Fruit fly (Drosophila melanogaster) whole organism, embryonic: ENCODE measurements around the gene bor.

Source experiments
- Atf3 ChIP-seq: fragments of 200-800 bp; sonication (Bioruptor generic); optimal IDR thresholded peaks from 3 replicates; lab custom pipeline; 2016; ENCODE audit warnings: missing biosample characterization, missing genetic modification characterization
- B-H2 ChIP-seq: fragments of 200-800 bp; sonication (Bioruptor generic); optimal IDR thresholded peaks from 2 replicates; lab custom pipeline; 2018; ENCODE audit warnings: missing biosample characterization, mild to moderate bottlenecking, missing genetic modification characterization
- CG10274 ChIP-seq: fragments of 200-800 bp; sonication (Bioruptor generic); optimal IDR thresholded peaks from 3 replicates; lab custom pipeline; 2017; ENCODE audit warnings: missing biosample characterization, mild to moderate bottlenecking, missing genetic modification characterization
- CG10366 ChIP-seq: fragments of 200-800 bp; sonication (Bioruptor generic); IDR thresholded peaks from 2 replicates; pipeline ENCODE4 v1.3.6; 2022; ENCODE audit warnings: missing biosample characterization, missing genetic modification characterization
- CG10979 ChIP-seq: fragments of 200-800 bp; sonication (Bioruptor generic); optimal IDR thresholded peaks from 2 replicates; lab custom pipeline; 2018; ENCODE audit warnings: missing biosample characterization, mild to moderate bottlenecking, missing genetic modification characterization, moderate library complexity
- CG11247 ChIP-seq: fragments of 200-800 bp; sonication (Bioruptor generic); IDR thresholded peaks from 2 replicates; pipeline ENCODE4 v1.3.6; 2022; ENCODE audit warnings: missing biosample characterization, missing genetic modification characterization
- CG12071 ChIP-seq: fragments of 200-800 bp; sonication (Bioruptor generic); optimal IDR thresholded peaks from 3 replicates; lab custom pipeline; 2018; ENCODE audit warnings: missing biosample characterization, mild to moderate bottlenecking, missing genetic modification characterization
- CG12391 ChIP-seq: fragments of 200-800 bp; sonication (Bioruptor generic); optimal IDR thresholded peaks from 3 replicates; lab custom pipeline; 2018; ENCODE audit warnings: missing biosample characterization, mild to moderate bottlenecking, missing genetic modification characterization, moderate library complexity
- CG13123 ChIP-seq: fragments of 200-800 bp; sonication (Bioruptor generic); optimal IDR thresholded peaks from 2 replicates; lab custom pipeline; 2016; ENCODE audit warnings: missing biosample characterization, missing genetic modification characterization
- CG13296 ChIP-seq: fragments of 200-800 bp; sonication (Bioruptor generic); optimal IDR thresholded peaks from 3 replicates; lab custom pipeline; 2018; ENCODE audit warnings: missing biosample characterization, mild to moderate bottlenecking, missing genetic modification characterization
- CG14441 ChIP-seq: fragments of 200-800 bp; sonication (Bioruptor generic); IDR thresholded peaks from 2 replicates; pipeline ENCODE4 v1.3.6; 2022; ENCODE audit warnings: missing biosample characterization, missing genetic modification characterization
- CG15269 ChIP-seq: fragments of 200-800 bp; sonication (Bioruptor generic); optimal IDR thresholded peaks from 2 replicates; lab custom pipeline; 2018; ENCODE audit warnings: missing biosample characterization, mild to moderate bottlenecking, missing genetic modification characterization, moderate library complexity
- CG16815 ChIP-seq: fragments of 200-800 bp; sonication (Bioruptor generic); optimal IDR thresholded peaks from 3 replicates; lab custom pipeline; 2017; ENCODE audit warnings: missing biosample characterization, mild to moderate bottlenecking, missing genetic modification characterization
- CG17802 ChIP-seq: fragments of 200-800 bp; sonication (Bioruptor generic); optimal IDR thresholded peaks from 2 replicates; lab custom pipeline; 2018; ENCODE audit warnings: missing biosample characterization, mild to moderate bottlenecking, missing genetic modification characterization, moderate library complexity
- CG2120 ChIP-seq: fragments of 200-800 bp; sonication (Bioruptor generic); optimal IDR thresholded peaks from 3 replicates; lab custom pipeline; 2016; ENCODE audit warnings: missing biosample characterization, missing genetic modification characterization
- CG31441 ChIP-seq: fragments of 200-800 bp; sonication (Bioruptor generic); IDR thresholded peaks from 2 replicates; pipeline ENCODE4 v1.3.6; 2022; ENCODE audit warnings: missing biosample characterization, missing genetic modification characterization
- CG3847 ChIP-seq: fragments of 200-800 bp; sonication (Bioruptor generic); IDR thresholded peaks from 2 replicates; pipeline ENCODE4 v1.3.6; 2022; ENCODE audit warnings: missing biosample characterization, missing genetic modification characterization
- CG4617 ChIP-seq: fragments of 200-800 bp; sonication (Bioruptor generic); optimal IDR thresholded peaks from 3 replicates; lab custom pipeline; 2016; ENCODE audit warnings: missing biosample characterization, missing genetic modification characterization, borderline replicate concordance
- CG4854 ChIP-seq: fragments of 200-800 bp; sonication (Bioruptor generic); optimal IDR thresholded peaks from 2 replicates; lab custom pipeline; 2016; ENCODE audit warnings: missing biosample characterization, missing genetic modification characterization, inconsistent platforms
- CG7745 ChIP-seq: fragments of 200-800 bp; sonication (Bioruptor generic); optimal IDR thresholded peaks from 2 replicates; lab custom pipeline; 2018; ENCODE audit warnings: missing biosample characterization, mild to moderate bottlenecking, missing genetic modification characterization, moderate library complexity
- CG7987 ChIP-seq: fragments of 200-800 bp; sonication (Bioruptor generic); optimal IDR thresholded peaks from 2 replicates; lab custom pipeline; 2018; ENCODE audit warnings: missing biosample characterization, mild to moderate bottlenecking, missing genetic modification characterization, moderate library complexity
- CG8359 ChIP-seq: fragments of 200-800 bp; sonication (Bioruptor generic); optimal IDR thresholded peaks from 2 replicates; lab custom pipeline; 2017; ENCODE audit warnings: missing biosample characterization, mild to moderate bottlenecking, missing genetic modification characterization, borderline replicate concordance
- Chrac-16 ChIP-seq: fragments of 200-800 bp; sonication (Bioruptor generic); optimal IDR thresholded peaks from 3 replicates; lab custom pipeline; 2016; ENCODE audit warnings: missing biosample characterization, missing genetic modification characterization
- Dp ChIP-seq: fragments of 200-800 bp; sonication (Bioruptor generic); optimal IDR thresholded peaks from 2 replicates; lab custom pipeline; 2018; ENCODE audit warnings: missing biosample characterization, mild to moderate bottlenecking, missing genetic modification characterization, moderate library complexity
- Elba2 ChIP-seq: fragments of 200-800 bp; sonication (Bioruptor generic); optimal IDR thresholded peaks from 3 replicates; lab custom pipeline; 2016; ENCODE audit warnings: missing biosample characterization, missing genetic modification characterization
- Fer1 ChIP-seq: fragments of 200-800 bp; sonication (Bioruptor generic); optimal IDR thresholded peaks from 2 replicates; lab custom pipeline; 2017; ENCODE audit warnings: missing biosample characterization, mild to moderate bottlenecking, missing genetic modification characterization
- Hey ChIP-seq: fragments of 200-800 bp; sonication (Bioruptor generic); optimal IDR thresholded peaks from 3 replicates; lab custom pipeline; 2018; ENCODE audit warnings: missing biosample characterization, mild to moderate bottlenecking, missing genetic modification characterization
- Hr3 ChIP-seq: fragments of 200-800 bp; sonication (Bioruptor generic); optimal IDR thresholded peaks from 3 replicates; lab custom pipeline; 2016; ENCODE audit warnings: missing biosample characterization, missing genetic modification characterization
- Med ChIP-seq: fragments of 200-800 bp; sonication (Bioruptor generic); peaks from one replicate; lab custom pipeline; 2016; ENCODE audit warnings: missing biosample characterization, missing genetic modification characterization, mild to moderate bottlenecking, inconsistent platforms, moderate library complexity
- Meics ChIP-seq: fragments of 200-800 bp; sonication (Bioruptor generic); optimal IDR thresholded peaks from 2 replicates; lab custom pipeline; 2017; ENCODE audit warnings: missing biosample characterization, mild to moderate bottlenecking, missing genetic modification characterization
- NC2β ChIP-seq: fragments of 200-800 bp; sonication (Bioruptor generic); optimal IDR thresholded peaks from 2 replicates; lab custom pipeline; 2016; ENCODE audit warnings: missing biosample characterization, missing genetic modification characterization
- NFAT ChIP-seq: fragments of 200-800 bp; sonication (Bioruptor generic); IDR thresholded peaks from 2 replicates; pipeline ENCODE4 v1.3.6; 2022; ENCODE audit warnings: missing biosample characterization, missing genetic modification characterization
- Sox100B ChIP-seq: fragments of 200-800 bp; sonication (Bioruptor generic); optimal IDR thresholded peaks from 3 replicates; lab custom pipeline; 2018; ENCODE audit warnings: missing biosample characterization, mild to moderate bottlenecking, missing genetic modification characterization
- Tbp ChIP-seq: fragments of >200 bp; optimal IDR thresholded peaks from 2 replicates; lab custom pipeline; 2018; ENCODE audit warnings: missing biosample characterization, missing genetic modification characterization
- al ChIP-seq: fragments of 200-800 bp; sonication (Bioruptor generic); IDR thresholded peaks from 2 replicates; pipeline ENCODE4 v1.3.6; 2022; ENCODE audit warnings: missing biosample characterization, missing genetic modification characterization
- br ChIP-seq: fragments of >200 bp; optimal IDR thresholded peaks from 2 replicates; lab custom pipeline; 2017
- chm ChIP-seq: fragments of 200-800 bp; sonication (Bioruptor generic); IDR thresholded peaks from 2 replicates; pipeline ENCODE4 v1.3.6; 2022; ENCODE audit warnings: missing biosample characterization, missing genetic modification characterization
- dmrt99B ChIP-seq: fragments of 200-800 bp; sonication (Bioruptor generic); optimal IDR thresholded peaks from 2 replicates; lab custom pipeline; 2018; ENCODE audit warnings: missing biosample characterization, mild to moderate bottlenecking, missing genetic modification characterization, moderate library complexity
- kay ChIP-seq: fragments of 200-800 bp; sonication (Bioruptor generic); optimal IDR thresholded peaks from 2 replicates; lab custom pipeline; 2016; ENCODE audit warnings: missing biosample characterization, missing genetic modification characterization
- luna ChIP-seq: fragments of 200-800 bp; sonication (Bioruptor generic); optimal IDR thresholded peaks from 2 replicates; lab custom pipeline; 2016; ENCODE audit warnings: missing biosample characterization, missing genetic modification characterization
- oc ChIP-seq: fragments of 200-800 bp; sonication (Bioruptor generic); optimal IDR thresholded peaks from 2 replicates; lab custom pipeline; 2018; ENCODE audit warnings: missing biosample characterization, mild to moderate bottlenecking, missing genetic modification characterization, moderate library complexity
- rib ChIP-seq: fragments of 200-800 bp; sonication (Bioruptor generic); IDR thresholded peaks from 2 replicates; pipeline ENCODE4 v1.3.6; 2022; ENCODE audit warnings: missing biosample characterization, missing genetic modification characterization
- salm ChIP-seq: fragments of 200-800 bp; sonication (Bioruptor generic); optimal IDR thresholded peaks from 2 replicates; lab custom pipeline; 2018; ENCODE audit warnings: missing biosample characterization, mild to moderate bottlenecking, missing genetic modification characterization
- shn ChIP-seq: fragments of 200-800 bp; sonication (Bioruptor generic); optimal IDR thresholded peaks from 3 replicates; lab custom pipeline; 2016; ENCODE audit warnings: missing biosample characterization, missing genetic modification characterization
- trem ChIP-seq: fragments of 200-800 bp; optimal IDR thresholded peaks from 3 replicates; lab custom pipeline; 2019; ENCODE audit warnings: missing biosample characterization, mild to moderate bottlenecking, missing genetic modification characterization, moderate library complexity

bor gene

DNA sequence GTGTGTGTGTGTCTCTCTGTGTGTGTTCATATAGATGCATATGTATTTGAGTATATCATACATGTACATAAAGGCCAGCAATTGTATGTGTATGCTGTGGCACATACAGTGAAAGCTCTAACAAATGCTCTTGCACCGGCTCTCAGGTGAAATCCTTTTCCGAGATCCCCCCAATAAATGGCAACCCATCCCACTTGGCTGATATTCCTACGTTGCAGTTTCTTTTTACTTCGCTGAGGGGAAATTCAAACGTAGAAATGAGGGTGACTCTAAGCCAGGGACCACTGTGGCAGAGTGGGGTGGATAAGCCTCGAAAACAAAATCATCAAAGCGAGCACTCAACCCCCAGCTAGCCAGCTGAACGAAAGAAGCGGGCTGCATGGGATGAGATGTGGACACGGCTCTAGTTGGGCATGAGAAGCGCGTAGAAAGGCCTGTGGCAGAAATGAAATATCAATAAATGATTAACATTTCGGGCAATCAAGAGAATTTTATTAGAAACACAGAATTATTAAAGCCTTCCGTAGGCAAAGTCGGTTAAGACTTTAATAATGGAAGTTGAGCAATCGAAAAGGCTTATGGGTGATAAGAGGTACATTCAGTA, 41.5 kb downstream of the bor start (continued):
- TF ChIP-seq CG12071 (GFP tag; lab: Kevin White, UChicago) (peak; percentile 100), luna (GFP tag; lab: Kevin White, UChicago) (peak; percentile 98), NC2β (GFP tag; lab: Kevin White, UChicago) (peak; percentile 99), CG15269 (tag; lab: Kevin White, UChicago) (peak; percentile 99), CG2120 (GFP tag; lab: Kevin White, UChicago) (peak; percentile 99), Hey (tag; lab: Kevin White, UChicago) (peak; percentile 97), rib (GFP tag; lab: Robert Waterston, UW) (peak; percentile 98), chm (peak; percentile 100), kay (GFP tag; lab: Kevin White, UChicago) (peak; percentile 99), NFAT (GFP tag; lab: Robert Waterston, UW) (peak; percentile 99), B-H2 (GFP tag; lab: Kevin White, UChicago) (peak; percentile 95), br (lab: Kevin White, UChicago) (no peak), CG13296 (GFP tag; lab: Kevin White, UChicago) (peak; percentile 97), CG7987 (peak; percentile 99), CG17802 (tag; lab: Kevin White, UChicago) (peak; percentile 95), al (GFP tag; lab: Robert Waterston, UW) (peak; percentile 98), CG10979 (tag; lab: Kevin White, UChicago) (peak; percentile 98), CG7745 (tag; lab: Kevin White, UChicago) (peak; percentile 92), CG10366 (peak; percentile 100), Chrac-16 (GFP tag; lab: Kevin White, UChicago) (peak; percentile 99), dmrt99B (tag; lab: Kevin White, UChicago) (peak; percentile 100), CG13123 (peak; percentile 99), Elba2 (GFP tag; lab: Kevin White, UChicago) (peak; percentile 57), Atf3 (GFP tag; lab: Kevin White, UChicago) (peak; percentile 99), Tbp (no peak), CG10274 (GFP tag; lab: Kevin White, UChicago) (peak; percentile 95), CG16815 (GFP tag; lab: Kevin White, UChicago) (peak; percentile 97), Sox100B (GFP tag; lab: Kevin White, UChicago) (peak; percentile 91), CG31441 (GFP tag; lab: Robert Waterston, UW) (peak; percentile 89), Dp (GFP tag; lab: Kevin White, UChicago) (peak; percentile 48), CG14441 (GFP tag; lab: Robert Waterston, UW) (peak; percentile 100), Hr3 (peak; percentile 98), CG4617 (GFP tag; lab: Kevin White, UChicago) (peak; percentile 99), CG12391 (tag; lab: Kevin White, UChicago) (peak; percentile 98), CG3847 (peak; percentile 99), Meics (peak; percentile 98), CG4854 (GFP tag; lab: Kevin White, UChicago) (peak; percentile 99), Fer1 (GFP tag; lab: Kevin White, UChicago) (peak; percentile 99), Med (GFP tag; lab: Kevin White, UChicago) (peak; percentile 100), trem (peak; percentile 96), shn (GFP tag; lab: Kevin White, UChicago) (peak; percentile 99), CG8359 (GFP tag; lab: Kevin White, UChicago) (peak; percentile 94), salm (peak; percentile 99), CG11247 (peak; percentile 99), oc (tag; lab: Kevin White, UChicago) (peak; percentile 100)
